Worm (Caenorhabditis elegans): Measurements from ENCODE around the gene C14A4.13.

The C14A4.13 gene

DNA sequence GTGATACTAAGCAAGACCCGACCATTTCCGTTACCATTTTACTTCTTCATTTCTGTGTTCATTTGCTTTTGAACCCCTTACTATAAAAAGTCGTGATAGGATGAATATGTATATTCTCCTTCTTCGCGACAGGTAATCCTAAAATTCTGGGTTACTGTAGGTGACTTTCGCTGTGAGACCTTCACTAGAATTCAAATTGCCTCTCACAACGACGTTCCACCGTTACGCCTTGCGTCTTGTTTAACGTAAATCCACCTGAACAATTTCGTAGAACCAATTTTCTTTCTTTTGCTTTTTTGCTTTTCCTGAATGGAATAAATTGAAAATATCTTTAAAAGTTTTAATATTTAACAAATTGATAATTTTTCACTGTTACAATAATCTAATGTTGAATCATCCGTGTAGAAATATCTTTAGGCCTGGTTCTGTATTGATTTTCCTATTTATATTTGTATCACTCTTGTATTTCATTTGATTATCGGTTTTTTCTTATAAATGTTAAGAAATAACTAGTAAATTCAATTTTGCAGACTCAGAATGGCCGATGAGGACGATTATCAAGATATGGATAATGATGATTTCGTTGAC lies 39.3 kb upstream of the C14A4.13 start, which contains the start of gene rpb-6 (continued):
- TF ChIP-seq skn-1 (tag; optimal IDR thresholded peaks at IDR 0.05), result peak; percentile 20
- TF ChIP-seq snu-23 (GFP tag; optimal IDR thresholded peaks at IDR 0.05), result peak; percentile 17
- TF ChIP-seq nhr-20 (tag; optimal IDR thresholded peaks at IDR 0.05), result peak; percentile 7
- TF ChIP-seq lin-35 (GFP tag; optimal IDR thresholded peaks at IDR 0.05), result peak; percentile 73 to 94
- peak; percentile 41 for TF ChIP-seq rnt-1 (tag; optimal IDR thresholded peaks at IDR 0.05)
- peak; percentile 39 for TF ChIP-seq nhr-71 (tag; optimal IDR thresholded peaks at IDR 0.05)
- no peak for TF ChIP-seq ceh-88 (GFP tag; IDR thresholded peaks at IDR 0.05)

DNA sequence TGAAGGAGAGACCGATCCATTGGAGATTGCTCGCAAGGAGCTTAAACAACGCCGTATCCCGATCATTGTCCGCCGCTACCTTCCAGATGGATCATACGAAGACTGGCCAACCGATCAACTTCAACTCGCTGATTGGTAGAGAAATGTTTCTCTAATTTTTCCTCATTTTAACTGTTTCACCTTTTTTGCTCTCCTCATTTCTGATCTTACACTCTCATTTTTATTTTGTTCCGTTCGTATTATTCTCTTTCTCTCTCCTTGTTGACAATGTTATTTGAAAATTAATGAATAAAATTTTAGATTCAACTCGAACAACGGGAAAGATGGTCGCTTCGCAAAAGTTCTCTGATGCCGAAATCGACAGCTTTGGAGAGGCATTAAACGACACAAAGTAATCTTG lies 38.6 kb upstream of the C14A4.13 start, which contains the start of gene dohh-1:
dohh-1 (plus strand) TSS at position 301 of the 400 bp plus-strand sequence.
- TF ChIP-seq efl-1 (optimal IDR thresholded peaks at IDR 0.05), result no peak
- TF ChIP-seq efl-1 (GFP tag; optimal IDR thresholded peaks at IDR 0.05 in 1 of 2), result peak in 1 of 2 experiments; percentile 14
- no peak for TF ChIP-seq elt-3 (tag; optimal IDR thresholded peaks at IDR 0.05)

DNA sequence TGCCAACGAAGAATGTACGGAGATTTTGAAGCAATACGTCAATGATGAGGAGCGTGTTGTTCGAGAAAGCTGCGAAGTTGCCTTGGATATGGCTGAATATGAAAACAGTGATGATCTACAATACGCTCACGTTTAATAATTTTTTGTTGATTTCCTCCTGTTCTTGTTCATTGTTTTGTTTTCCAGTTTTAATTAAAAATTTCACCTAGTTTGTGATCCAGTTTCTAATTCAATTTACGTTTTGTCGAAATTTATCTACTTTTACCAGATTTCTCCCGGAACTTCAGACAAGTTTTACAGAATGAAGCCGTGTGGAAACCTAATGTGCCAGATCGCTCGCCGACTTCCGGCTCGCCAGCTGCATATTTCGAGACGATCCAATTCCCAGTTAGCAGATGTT lies 37.4 kb upstream of the C14A4.13 start, which contains the start of gene dap-3:
dap-3 (plus strand) TSS at position 301 of the 400 bp plus-strand sequence.
- TF ChIP-seq ceh-90 (tag; optimal IDR thresholded peaks at IDR 0.05), result no peak
- no peak for TF ChIP-seq Y116A8C.19 (tag; optimal IDR thresholded peaks at IDR 0.05; ENCODE audit: borderline replicate concordance)
- TF ChIP-seq F16B12.6 (tag; optimal IDR thresholded peaks at IDR 0.05), result no peak
- no peak for TF ChIP-seq dsc-1 (tag; optimal IDR thresholded peaks at IDR 0.05)
- no peak for TF ChIP-seq sox-4 (tag; optimal IDR thresholded peaks at IDR 0.05)
- TF ChIP-seq ceh-63 (GFP tag; optimal IDR thresholded peaks at IDR 0.05), result no peak
- no peak for TF ChIP-seq ets-5 (GFP tag; IDR thresholded peaks at IDR 0.05)
- no peak for TF ChIP-seq nhr-12 (tag; optimal IDR thresholded peaks at IDR 0.05)
- no peak for TF ChIP-seq nhr-71 (tag; optimal IDR thresholded peaks at IDR 0.05)
- TF ChIP-seq hpl-2 (GFP tag; optimal IDR thresholded peaks at IDR 0.05), result no peak
- TF ChIP-seq elt-2 (tag; optimal IDR thresholded peaks at IDR 0.05), result no peak
- no peak for TF ChIP-seq tlp-1 (tag; optimal IDR thresholded peaks at IDR 0.05)
- TF ChIP-seq dpl-1 (GFP tag; optimal IDR thresholded peaks at IDR 0.05), result no peak
- no peak for TF ChIP-seq rnt-1 (tag; optimal IDR thresholded peaks at IDR 0.05)
- no peak for TF ChIP-seq snu-23 (GFP tag; optimal IDR thresholded peaks at IDR 0.05)
- no peak for TF ChIP-seq unc-98 (GFP tag; IDR thresholded peaks at IDR 0.05)
- no peak for TF ChIP-seq aly-2 (tag; optimal IDR thresholded peaks at IDR 0.05)
- TF ChIP-seq unc-86 (tag; optimal IDR thresholded peaks at IDR 0.05), result no peak
- no peak for TF ChIP-seq grh-1 (GFP tag; IDR thresholded peaks at IDR 0.05)
- no peak for TF ChIP-seq elt-3 (tag; optimal IDR thresholded peaks at IDR 0.05)

DNA sequence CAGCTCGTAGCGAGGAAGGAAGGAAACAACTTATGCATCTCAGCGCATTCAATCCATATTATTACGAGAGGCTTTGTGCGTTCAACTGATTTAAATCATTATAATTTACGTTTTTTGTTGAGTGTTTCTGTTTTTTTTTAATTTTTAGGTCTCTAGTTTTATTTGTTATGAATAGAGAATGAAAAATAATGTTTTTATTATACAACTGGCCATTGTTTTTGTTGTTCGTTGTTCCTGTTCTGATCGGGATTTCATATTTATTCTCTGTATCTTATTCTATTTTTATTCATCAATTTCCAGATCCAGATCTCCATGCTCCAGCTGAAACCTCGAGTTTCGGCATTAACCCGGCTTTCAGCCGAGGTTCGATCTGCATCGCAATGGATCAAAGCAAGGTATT lies 35.9 kb upstream of the C14A4.13 start, which contains the start of gene mrps-22:
mrps-22 (plus strand) TSS at position 301 of the 400 bp plus-strand sequence.
- no peak for TF ChIP-seq tbx-2 (tag; optimal IDR thresholded peaks at IDR 0.05)
- no peak for TF ChIP-seq ceh-88 (GFP tag; IDR thresholded peaks at IDR 0.05)

DNA sequence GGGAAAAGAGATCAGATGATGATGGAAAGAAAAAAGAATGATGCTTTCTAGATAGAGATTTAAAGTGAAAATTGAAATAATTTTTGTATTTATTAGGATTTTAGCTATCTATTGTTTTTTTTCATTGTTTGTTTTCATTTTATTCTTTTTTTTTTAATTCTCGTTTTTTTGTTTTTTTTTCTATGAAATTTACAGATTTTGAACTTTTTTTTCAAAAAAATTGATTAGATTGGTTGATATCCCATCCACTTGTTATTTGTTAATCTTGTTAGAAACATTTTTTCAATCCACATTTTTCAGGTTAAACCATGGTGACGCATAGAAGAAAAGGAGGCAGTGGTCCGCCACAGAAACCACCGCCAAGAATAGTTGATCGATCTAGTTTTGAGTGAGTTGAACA lies 34.2 kb upstream of the C14A4.13 start, which contains the start of gene algn-9:
algn-9 (plus strand) TSS at position 301 of the 400 bp plus-strand sequence.
- TF ChIP-seq swsn-7 (tag; optimal IDR thresholded peaks at IDR 0.05) (no peak), lin-13 (GFP tag; optimal IDR thresholded peaks at IDR 0.05) (no peak), nhr-11 (tag; optimal IDR thresholded peaks at IDR 0.05) (no peak), ztf-4 (tag; optimal IDR thresholded peaks at IDR 0.05) (no peak), ceh-63 (GFP tag; optimal IDR thresholded peaks at IDR 0.05) (no peak), nhr-12 (tag; optimal IDR thresholded peaks at IDR 0.05) (no peak), efl-1 (optimal IDR thresholded peaks at IDR 0.05) (no peak), efl-1 (GFP tag; optimal IDR thresholded peaks at IDR 0.05 in 1 of 2) (no peak), nhr-90 (tag; optimal IDR thresholded peaks at IDR 0.05; ENCODE audit: poor library complexity) (no peak), fkh-4 (tag; optimal IDR thresholded peaks at IDR 0.05; ENCODE audit: borderline replicate concordance) (no peak)

All from whole organism, L1 larva.